Worm (Caenorhabditis elegans): ENCODE results near the gene sptl-1.

DNA sequence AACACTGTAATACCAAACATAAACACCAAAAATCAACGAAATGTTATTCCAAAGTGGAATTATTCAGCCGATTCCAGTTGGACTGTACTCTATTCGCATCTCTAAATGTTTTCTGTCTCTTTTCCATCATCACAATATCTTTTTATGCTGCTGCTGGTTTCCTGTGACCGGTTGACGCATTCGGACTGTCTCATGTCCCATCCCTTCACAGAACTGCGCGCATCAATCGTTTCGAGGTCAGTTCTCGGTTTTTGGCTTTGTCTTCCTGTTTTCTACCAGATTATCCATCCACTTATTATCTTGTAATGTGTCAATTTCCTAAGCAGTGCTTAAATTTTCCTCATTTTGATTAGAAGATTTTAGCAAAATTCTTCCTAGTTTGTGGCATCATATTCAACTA, 8.6 kb downstream of the sptl-1 start:
- no peak for TF ChIP-seq dve-1 (tag; optimal IDR thresholded peaks at IDR 0.05; ENCODE audit: insufficient read depth)
- no peak for TF ChIP-seq R02D3.7 (tag; optimal IDR thresholded peaks at IDR 0.05)
- no peak for TF ChIP-seq lin-13 (GFP tag; optimal IDR thresholded peaks at IDR 0.05)
- TF ChIP-seq fkh-10 (GFP tag; optimal IDR thresholded peaks at IDR 0.05): no peak
- no peak for TF ChIP-seq zip-2 (tag; optimal IDR thresholded peaks at IDR 0.05)
- no peak for TF ChIP-seq ama-1 (optimal IDR thresholded peaks at IDR 0.05)
- no peak for TF ChIP-seq snpc-4 (tag; optimal IDR thresholded peaks at IDR 0.05)
- TF ChIP-seq snpc-1.2 (GFP tag; IDR thresholded peaks at IDR 0.05): no peak
- TF ChIP-seq pha-4 (GFP tag; IDR thresholded peaks at IDR 0.05): no peak
- no peak for TF ChIP-seq pha-4 (tag; optimal IDR thresholded peaks at IDR 0.05)
- no peak for TF ChIP-seq daf-16 (GFP tag; optimal IDR thresholded peaks at IDR 0.05)
- TF ChIP-seq daf-16 (tag; optimal IDR thresholded peaks at IDR 0.05): no peak
- no peak for TF ChIP-seq vab-7 (GFP tag; IDR thresholded peaks at IDR 0.05)
- TF ChIP-seq egl-43 (GFP tag; IDR thresholded peaks at IDR 0.05): no peak

Measured in whole organism, L4 larva.